Fruit fly (Drosophila melanogaster) whole organism, embryonic: Measurements from ENCODE around the gene Rab7.
A peak's percentile ranks its signal among the peaks of the same experiment; 100 is the strongest.

ENCODE experiments used
- ATbp ChIP-seq: fragments of 200-800 bp; sonication (Bioruptor generic); optimal IDR thresholded peaks from 2 replicates; lab custom pipeline; 2017; ENCODE audit warnings: missing biosample characterization, mild to moderate bottlenecking, missing genetic modification characterization, missing genetic modification reagents
- CG1024 ChIP-seq: fragments of 200-800 bp; sonication (Bioruptor generic); IDR thresholded peaks from 2 replicates; pipeline ENCODE4 v1.3.6; 2022; ENCODE audit warnings: missing biosample characterization, missing genetic modification characterization
- CG10274 ChIP-seq: fragments of 200-800 bp; sonication (Bioruptor generic); optimal IDR thresholded peaks from 3 replicates; lab custom pipeline; 2017; ENCODE audit warnings: missing biosample characterization, mild to moderate bottlenecking, missing genetic modification characterization
- CG10565 ChIP-seq: fragments of 200-800 bp; sonication (Bioruptor generic); optimal IDR thresholded peaks from 3 replicates; lab custom pipeline; 2016; ENCODE audit warnings: missing biosample characterization, mild to moderate bottlenecking, missing genetic modification characterization
- CG12236 ChIP-seq: fragments of 200-800 bp; sonication (Bioruptor generic); optimal IDR thresholded peaks from 2 replicates; lab custom pipeline; 2016; ENCODE audit warnings: missing biosample characterization, missing genetic modification characterization
- CG14441 ChIP-seq: fragments of 200-800 bp; sonication (Bioruptor generic); IDR thresholded peaks from 2 replicates; pipeline ENCODE4 v1.3.6; 2022; ENCODE audit warnings: missing biosample characterization, missing genetic modification characterization
- CG14860 ChIP-seq: fragments of 200-800 bp; sonication (Bioruptor generic); IDR thresholded peaks from 3 replicates; pipeline ENCODE4 v1.3.6; 2022; ENCODE audit warnings: missing biosample characterization, missing genetic modification characterization; ENCODE audit not compliant: partially characterized antibody
- CG15073 ChIP-seq: fragments of 200-800 bp; sonication (Bioruptor generic); optimal IDR thresholded peaks from 2 replicates; lab custom pipeline; 2016; ENCODE audit warnings: missing biosample characterization, missing genetic modification characterization
- CG17829 ChIP-seq: fragments of 200-800 bp; optimal IDR thresholded peaks from 2 replicates; lab custom pipeline; 2019; ENCODE audit warnings: missing biosample characterization, mild to moderate bottlenecking, missing genetic modification characterization, moderate library complexity
- CG18011 ChIP-seq: fragments of 200-800 bp; sonication (Bioruptor generic); optimal IDR thresholded peaks from 2 replicates; lab custom pipeline; 2017; ENCODE audit warnings: missing biosample characterization, missing genetic modification characterization, mild to moderate bottlenecking, moderate library complexity, missing genotype
- CG30431 ChIP-seq: fragments of 200-800 bp; sonication (Bioruptor generic); optimal IDR thresholded peaks from 2 replicates; lab custom pipeline; 2017; ENCODE audit warnings: missing biosample characterization, missing genetic modification characterization
- CG31365 ChIP-seq: fragments of 200-800 bp; sonication (Bioruptor generic); optimal IDR thresholded peaks from 2 replicates; lab custom pipeline; 2018; ENCODE audit warnings: missing biosample characterization, mild to moderate bottlenecking, missing genetic modification characterization
- CG32767 ChIP-seq: fragments of 200-800 bp; sonication (Bioruptor generic); IDR thresholded peaks from 2 replicates; pipeline ENCODE4 v1.3.6; 2022; ENCODE audit warnings: missing biosample characterization, missing genetic modification characterization
- CG34224 ChIP-seq: fragments of 200-800 bp; sonication (Bioruptor generic); IDR thresholded peaks from 3 replicates; pipeline ENCODE4 v1.3.6; 2022; ENCODE audit warnings: missing biosample characterization, missing genetic modification characterization; ENCODE audit not compliant: partially characterized antibody
- CG8359 ChIP-seq: fragments of 200-800 bp; sonication (Bioruptor generic); optimal IDR thresholded peaks from 2 replicates; lab custom pipeline; 2017; ENCODE audit warnings: missing biosample characterization, mild to moderate bottlenecking, missing genetic modification characterization, borderline replicate concordance
- CG9727 ChIP-seq: fragments of 200-800 bp; sonication (Bioruptor generic); optimal IDR thresholded peaks from 3 replicates; lab custom pipeline; 2017; ENCODE audit warnings: missing biosample characterization, mild to moderate bottlenecking, missing genetic modification characterization
- D19A ChIP-seq: fragments of 200-800 bp; optimal IDR thresholded peaks from 3 replicates; lab custom pipeline; 2019; ENCODE audit warnings: missing biosample characterization, mild to moderate bottlenecking, missing genetic modification characterization, moderate library complexity
- Dip3 ChIP-seq: fragments of 200-800 bp; sonication (Bioruptor generic); optimal IDR thresholded peaks from 3 replicates; lab custom pipeline; 2016; ENCODE audit warnings: missing biosample characterization, missing genetic modification characterization
- Doc3 ChIP-seq: fragments of 200-800 bp; sonication (Bioruptor generic); IDR thresholded peaks from 3 replicates; pipeline ENCODE4 v1.3.6; 2022; ENCODE audit warnings: missing biosample characterization, missing genetic modification characterization; ENCODE audit not compliant: partially characterized antibody
- ERR ChIP-seq: fragments of 200-800 bp; sonication (Bioruptor generic); optimal IDR thresholded peaks from 2 replicates; lab custom pipeline; 2016; ENCODE audit warnings: missing biosample characterization, missing genetic modification characterization
- Eip74EF ChIP-seq, 2 experiments: fragments of 200-800 bp in 1 of 2; fragments of >200 bp in 1 of 2; sonication (Bioruptor generic) in 1 of 2; optimal IDR thresholded peaks; 2 replicates each; lab custom pipeline; 2017 to 2019; ENCODE audit warnings: missing biosample characterization in 2 of 2, missing genetic modification characterization in 2 of 2, mild to moderate bottlenecking in 1 of 2, moderate library complexity in 1 of 2
- Fer3 ChIP-seq: fragments of 200-800 bp; sonication (Bioruptor generic); optimal IDR thresholded peaks from 2 replicates; lab custom pipeline; 2018; ENCODE audit warnings: missing biosample characterization, mild to moderate bottlenecking, missing genetic modification characterization, moderate library complexity
- HmgD ChIP-seq: fragments of 200-800 bp; sonication (Bioruptor generic); optimal IDR thresholded peaks from 3 replicates; lab custom pipeline; 2016; ENCODE audit warnings: missing biosample characterization, missing genetic modification characterization
- Hmr ChIP-seq: fragments of 200-800 bp; sonication (Bioruptor generic); optimal IDR thresholded peaks from 3 replicates; lab custom pipeline; 2017; ENCODE audit warnings: mild to moderate bottlenecking, missing biosample characterization, missing genetic modification reagents, missing genetic modification characterization
- Kr ChIP-seq: fragments of 200-800 bp; sonication (Bioruptor generic); optimal IDR thresholded peaks from 2 replicates; lab custom pipeline; 2017; ENCODE audit warnings: missing biosample characterization, mild to moderate bottlenecking, missing genetic modification characterization
- Ssrp ChIP-seq: fragments of 200-800 bp; sonication (Bioruptor generic); optimal IDR thresholded peaks from 2 replicates; lab custom pipeline; 2018; ENCODE audit warnings: missing biosample characterization, mild to moderate bottlenecking, missing genetic modification characterization, moderate library complexity
- Usf ChIP-seq: fragments of 200-800 bp; sonication (Bioruptor generic); optimal IDR thresholded peaks from 2 replicates; lab custom pipeline; 2017; ENCODE audit warnings: missing genotype, missing biosample characterization, missing genetic modification characterization
- al ChIP-seq: fragments of 200-800 bp; sonication (Bioruptor generic); IDR thresholded peaks from 2 replicates; pipeline ENCODE4 v1.3.6; 2022; ENCODE audit warnings: missing biosample characterization, missing genetic modification characterization
- bab2 ChIP-seq: fragments of 200-800 bp; sonication (Bioruptor generic); optimal IDR thresholded peaks from 2 replicates; lab custom pipeline; 2016; ENCODE audit warnings: missing biosample characterization, missing genetic modification characterization
- br ChIP-seq: fragments of >200 bp; optimal IDR thresholded peaks from 2 replicates; lab custom pipeline; 2017
- btn ChIP-seq: fragments of 200-800 bp; sonication (Bioruptor generic); optimal IDR thresholded peaks from 2 replicates; lab custom pipeline; 2016; ENCODE audit warnings: missing biosample characterization, missing genetic modification characterization
- cas ChIP-seq: fragments of 200-800 bp; sonication (Bioruptor generic); IDR thresholded peaks from 2 replicates; pipeline ENCODE4 v1.3.6; 2022; ENCODE audit warnings: missing biosample characterization, missing genetic modification characterization
- cato ChIP-seq: fragments of 200-800 bp; sonication (Bioruptor generic); optimal IDR thresholded peaks from 2 replicates; lab custom pipeline; 2016; ENCODE audit warnings: missing biosample characterization, missing genetic modification characterization, borderline replicate concordance
- dpn ChIP-seq, 2 experiments: fragments of 200-800 bp; sonication (Bioruptor generic); optimal IDR thresholded peaks; 3 replicates each; lab custom pipeline; 2016; ENCODE audit warnings: missing biosample characterization in 2 of 2, missing genetic modification characterization in 2 of 2
- dysf ChIP-seq: fragments of 200-800 bp; sonication (Bioruptor generic); IDR thresholded peaks from 3 replicates; pipeline ENCODE4 v1.3.6; 2022; ENCODE audit warnings: missing biosample characterization, missing genetic modification characterization
- ems ChIP-seq: fragments of 200-800 bp; sonication (Bioruptor generic); optimal IDR thresholded peaks from 3 replicates; lab custom pipeline; 2016; ENCODE audit warnings: missing biosample characterization, missing genetic modification characterization
- gce ChIP-seq: fragments of 200-800 bp; sonication (Bioruptor generic); IDR thresholded peaks from 3 replicates; pipeline ENCODE4 v1.3.6; 2022; ENCODE audit warnings: missing biosample characterization, missing genetic modification characterization
- hkb ChIP-seq, 2 experiments: fragments of 200-800 bp in 1 of 2; fragments of >200 bp in 1 of 2; sonication (Bioruptor generic) in 1 of 2; IDR thresholded peaks in 1 of 2; optimal IDR thresholded peaks in 1 of 2; 2 replicates each; pipeline versions ENCODE4 v1.3.6 to Lab custom; 2017 to 2022; ENCODE audit warnings: missing biosample characterization in 1 of 2, missing genetic modification characterization in 1 of 2
- ind ChIP-seq: fragments of 200-800 bp; sonication (Bioruptor generic); optimal IDR thresholded peaks from 3 replicates; lab custom pipeline; 2016; ENCODE audit warnings: missing biosample characterization, missing genetic modification characterization
- kah ChIP-seq: fragments of 200-800 bp; sonication (Bioruptor generic); optimal IDR thresholded peaks from 2 replicates; lab custom pipeline; 2018; ENCODE audit warnings: missing biosample characterization, mild to moderate bottlenecking, missing genetic modification characterization
- kni ChIP-seq: fragments of 200-800 bp; sonication (Bioruptor generic); optimal IDR thresholded peaks from 3 replicates; lab custom pipeline; 2017; ENCODE audit warnings: mild to moderate bottlenecking, missing biosample characterization, missing genetic modification reagents, missing genetic modification characterization
- lmd ChIP-seq: fragments of 200-800 bp; sonication (Bioruptor generic); IDR thresholded peaks from 2 replicates; pipeline ENCODE4 v1.3.6; 2022; ENCODE audit warnings: missing biosample characterization, missing genetic modification characterization
- onecut ChIP-seq: fragments of 200-800 bp; sonication (Bioruptor generic); IDR thresholded peaks from 2 replicates; pipeline ENCODE4 v1.3.6; 2022; ENCODE audit warnings: missing biosample characterization, missing genetic modification characterization
- org-1 ChIP-seq: fragments of 200-800 bp; sonication (Bioruptor generic); optimal IDR thresholded peaks from 2 replicates; lab custom pipeline; 2017; ENCODE audit warnings: missing biosample characterization, missing genetic modification characterization
- phol ChIP-seq: fragments of 200-800 bp; sonication (Bioruptor generic); optimal IDR thresholded peaks from 3 replicates; lab custom pipeline; 2018; ENCODE audit warnings: missing biosample characterization, mild to moderate bottlenecking, missing genetic modification characterization, moderate library complexity
- pita ChIP-seq: fragments of 200-800 bp; sonication (Bioruptor generic); optimal IDR thresholded peaks from 2 replicates; lab custom pipeline; 2017; ENCODE audit warnings: missing biosample characterization, mild to moderate bottlenecking, missing genetic modification characterization
- run ChIP-seq: fragments of 200-800 bp; sonication (Bioruptor generic); optimal IDR thresholded peaks from 3 replicates; lab custom pipeline; 2018; ENCODE audit warnings: missing biosample characterization, mild to moderate bottlenecking, missing genetic modification characterization
- salm ChIP-seq: fragments of 200-800 bp; sonication (Bioruptor generic); optimal IDR thresholded peaks from 2 replicates; lab custom pipeline; 2018; ENCODE audit warnings: missing biosample characterization, mild to moderate bottlenecking, missing genetic modification characterization
- tup ChIP-seq: fragments of 200-800 bp; sonication (Bioruptor generic); optimal IDR thresholded peaks from 2 replicates; lab custom pipeline; 2016; ENCODE audit warnings: missing biosample characterization, mild to moderate bottlenecking, missing genetic modification characterization, moderate library complexity
- yki ChIP-seq: fragments of >200 bp; optimal IDR thresholded peaks from 3 replicates; lab custom pipeline; 2018

The Rab7 gene

dm6 chr3R:24010637-24011214 lies 17.9 kb downstream of the Rab7 start (continued):
- TF ChIP-seq CG9727 (GFP tag; lab: Kevin White, UChicago) (peak; percentile 56), onecut (GFP tag; lab: Robert Waterston, UW) (peak; percentile 28; the same call in 1 of the 2 replicates), Doc3 (no peak), ind (GFP tag; lab: Kevin White, UChicago) (peak; percentile 28), Ssrp (tag; lab: Kevin White, UChicago) (peak; percentile 43), lmd (GFP tag; lab: Robert Waterston, UW) (peak; percentile 72), Fer3 (peak; percentile 62), CG17829 (peak; percentile 56), pita (GFP tag; lab: Kevin White, UChicago) (no peak), Dip3 (GFP tag; lab: Kevin White, UChicago) (no peak), CG31365 (tag; lab: Kevin White, UChicago) (no peak), CG14441 (GFP tag; lab: Robert Waterston, UW) (peak; percentile 73), CG12236 (GFP tag; lab: Kevin White, UChicago) (no peak), kni (GFP tag; lab: Kevin White, UChicago) (no peak), dysf (GFP tag; lab: Robert Waterston, UW) (peak; percentile 81), tup (GFP tag; lab: Kevin White, UChicago) (no peak), CG32767 (GFP tag; lab: Robert Waterston, UW) (peak; percentile 76), kah (GFP tag; lab: Kevin White, UChicago) (no peak), CG15073 (GFP tag; lab: Kevin White, UChicago) (no peak), dpn (GFP tag; optimal IDR thresholded peaks at IDR 0.05; lab: Kevin White, UChicago) (peak in 1 of 2 experiments; percentile 47), br (lab: Kevin White, UChicago) (no peak), CG18011 (GFP tag; lab: Kevin White, UChicago) (no peak), gce (GFP tag; lab: Robert Waterston, UW) (peak; percentile 21; the same call in 1 of the 3 replicates), CG10274 (GFP tag; lab: Kevin White, UChicago) (no peak), D19A (tag; lab: Kevin White, UChicago) (peak; percentile 25), ERR (GFP tag; lab: Kevin White, UChicago) (no peak), ATbp (GFP tag; lab: Kevin White, UChicago) (peak; percentile 46), run (tag; lab: Kevin White, UChicago) (no peak), CG10565 (GFP tag; lab: Kevin White, UChicago) (no peak), HmgD (GFP tag; lab: Kevin White, UChicago) (no peak), CG30431 (GFP tag; lab: Kevin White, UChicago) (no peak), CG8359 (GFP tag; lab: Kevin White, UChicago) (no peak), al (GFP tag; lab: Robert Waterston, UW) (peak; percentile 59), Hmr (peak; percentile 74), bab2 (no peak), hkb (optimal IDR thresholded peaks at IDR 0.05; lab: Kevin White, UChicago) (no peak), hkb (GFP tag; IDR thresholded peaks at IDR 0.05; lab: Robert Waterston, UW) (peak; percentile 76), Kr (no peak), org-1 (GFP tag; lab: Kevin White, UChicago) (peak; percentile 53), phol (peak; percentile 41), CG34224 (GFP tag; lab: Robert Waterston, UW) (no peak), CG1024 (no peak), cato (peak; percentile 5), cas (GFP tag; lab: Robert Waterston, UW) (no peak), ems (no peak), Eip74EF (GFP tag; optimal IDR thresholded peaks at IDR 0.05; lab: Kevin White, UChicago) (peak in 1 of 2 experiments; percentile 36), Usf (GFP tag; lab: Kevin White, UChicago) (no peak), yki (lab: Kevin White, UChicago) (no peak), CG14860 (GFP tag; lab: Robert Waterston, UW) (no peak), salm (no peak), btn (GFP tag; lab: Kevin White, UChicago) (no peak)
